Worm (Caenorhabditis elegans) whole organism, L3 larva: ENCODE data around the gene sre-41.

Source experiments
- R02D3.7 ChIP-seq: fragments of 150-350 bp; optimal IDR thresholded peaks from 2 replicates; lab custom pipeline; 2014; ENCODE audit warnings: missing biosample characterization, missing genetic modification characterization
- ZK546.5 ChIP-seq: sonication (generic microtip); optimal IDR thresholded peaks from 2 replicates; lab custom pipeline; 2017; ENCODE audit warnings: missing biosample characterization, missing genetic modification characterization
- aly-2 ChIP-seq: fragments of 150-350 bp; optimal IDR thresholded peaks from 2 replicates; lab custom pipeline; 2014; ENCODE audit warnings: missing biosample characterization, missing genetic modification characterization
- ama-1 ChIP-seq: fragments of 150-350 bp; optimal IDR thresholded peaks from 2 replicates; lab custom pipeline; 2018
- ceh-16 ChIP-seq: sonication (generic microtip); optimal IDR thresholded peaks from 2 replicates; lab custom pipeline; 2017; ENCODE audit warnings: missing biosample characterization, missing genetic modification characterization
- ceh-28 ChIP-seq: fragments of 150-350 bp; optimal IDR thresholded peaks from 2 replicates; lab custom pipeline; 2014; ENCODE audit warnings: missing biosample characterization, missing genetic modification reagents, missing genetic modification characterization
- ceh-82 ChIP-seq: fragments of 150-350 bp; optimal IDR thresholded peaks from 2 replicates; lab custom pipeline; 2014; ENCODE audit warnings: missing biosample characterization, missing genetic modification characterization
- ceh-9 ChIP-seq: sonication (generic microtip); optimal IDR thresholded peaks from 2 replicates; lab custom pipeline; 2018; ENCODE audit warnings: missing biosample characterization, missing genetic modification characterization
- daf-12 ChIP-seq: fragments of 150-350 bp; optimal IDR thresholded peaks from 2 replicates; lab custom pipeline; 2014; ENCODE audit warnings: missing biosample characterization, missing genetic modification reagents, missing genetic modification characterization
- egl-27 ChIP-seq: sonication (generic microtip); optimal IDR thresholded peaks from 4 replicates; lab custom pipeline; 2017; ENCODE audit warnings: missing biosample characterization, missing genetic modification reagents, missing genetic modification characterization
- egl-5 ChIP-seq: fragments of 150-350 bp; optimal IDR thresholded peaks from 2 replicates; lab custom pipeline; 2017; ENCODE audit warnings: missing biosample characterization, missing genetic modification reagents, missing genetic modification characterization, inconsistent platforms
- elt-1 ChIP-seq: fragments of 150-350 bp; optimal IDR thresholded peaks from 2 replicates; lab custom pipeline; 2014; ENCODE audit warnings: missing biosample characterization, missing genetic modification characterization
- elt-2 ChIP-seq: sonication (generic microtip); optimal IDR thresholded peaks from 2 replicates; lab custom pipeline; 2016; ENCODE audit warnings: missing genetic modification reagents, mild to moderate bottlenecking, missing genetic modification characterization, missing compliant biosample characterization
- elt-3 ChIP-seq, 3 experiments: fragments of 150-350 bp in 1 of 3; sonication (generic microtip) in 2 of 3; optimal IDR thresholded peaks; 2 replicates in 2 of 3; 4 replicates in 1 of 3; lab custom pipeline; 2014 to 2017; ENCODE audit warnings: missing biosample characterization in 3 of 3, missing genetic modification characterization in 3 of 3
- eor-1 ChIP-seq, 2 experiments: fragments of 150-350 bp; optimal IDR thresholded peaks; 2 replicates each; lab custom pipeline; 2014 to 2018; ENCODE audit warnings: missing biosample characterization in 2 of 2, missing genetic modification characterization in 2 of 2
- fkh-10 ChIP-seq: sonication (generic microtip); optimal IDR thresholded peaks from 2 replicates; lab custom pipeline; 2017; ENCODE audit warnings: missing biosample characterization, missing genetic modification reagents, missing genetic modification characterization
- fkh-2 ChIP-seq: fragments of 150-350 bp; optimal IDR thresholded peaks from 2 replicates; lab custom pipeline; 2014; ENCODE audit warnings: missing biosample characterization, missing genetic modification reagents, missing genetic modification characterization
- fos-1 ChIP-seq: fragments of 150-350 bp; optimal IDR thresholded peaks from 2 replicates; lab custom pipeline; 2014; ENCODE audit warnings: missing biosample characterization, missing genetic modification characterization
- hmg-11 ChIP-seq: sonication (generic microtip); optimal IDR thresholded peaks from 2 replicates; lab custom pipeline; 2016; ENCODE audit warnings: missing genetic modification characterization, missing compliant biosample characterization
- jun-1 ChIP-seq: fragments of 150-350 bp; optimal IDR thresholded peaks from 2 replicates; lab custom pipeline; 2014; ENCODE audit warnings: missing biosample characterization, missing genetic modification reagents, missing genetic modification characterization
- lin-15B ChIP-seq: fragments of 150-350 bp; optimal IDR thresholded peaks from 2 replicates; lab custom pipeline; 2014; ENCODE audit warnings: missing biosample characterization, missing genetic modification characterization
- lin-39 ChIP-seq: fragments of 150-350 bp; optimal IDR thresholded peaks from 2 replicates; lab custom pipeline; 2018; ENCODE audit warnings: missing biosample characterization, missing genetic modification reagents, missing genetic modification characterization
- lsy-12 ChIP-seq: sonication (generic microtip); optimal IDR thresholded peaks from 2 replicates; lab custom pipeline; 2016; ENCODE audit warnings: mild to moderate bottlenecking, missing genetic modification characterization, missing compliant biosample characterization
- mdl-1 ChIP-seq: fragments of 150-350 bp; optimal IDR thresholded peaks from 2 replicates; lab custom pipeline; 2014; ENCODE audit warnings: missing biosample characterization, missing genetic modification characterization
- mml-1 ChIP-seq: fragments of 150-350 bp; sonication (generic microtip); optimal IDR thresholded peaks from 3 replicates; lab custom pipeline; 2014; ENCODE audit warnings: missing biosample characterization, missing genetic modification characterization
- nfya-1 ChIP-seq: sonication (generic microtip); optimal IDR thresholded peaks from 2 replicates; lab custom pipeline; 2017; ENCODE audit warnings: missing genetic modification characterization, mild to moderate bottlenecking, missing compliant biosample characterization, antibody characterized with exemption, moderate library complexity; ENCODE audit not compliant: insufficient read depth
- nhr-11 ChIP-seq: fragments of 150-350 bp; optimal IDR thresholded peaks from 2 replicates; lab custom pipeline; 2014; ENCODE audit warnings: missing biosample characterization, missing genetic modification characterization
- nhr-12 ChIP-seq: fragments of 150-350 bp; optimal IDR thresholded peaks from 2 replicates; lab custom pipeline; 2014; ENCODE audit warnings: missing biosample characterization, missing genetic modification characterization
- nhr-23 ChIP-seq: fragments of 150-350 bp; optimal IDR thresholded peaks from 2 replicates; lab custom pipeline; 2014; ENCODE audit warnings: missing biosample characterization, missing genetic modification reagents, missing genetic modification characterization
- nhr-237 ChIP-seq: fragments of 150-350 bp; optimal IDR thresholded peaks from 2 replicates; lab custom pipeline; 2014; ENCODE audit warnings: missing biosample characterization, missing genetic modification characterization
- nhr-25 ChIP-seq: sonication (generic microtip); optimal IDR thresholded peaks from 2 replicates; lab custom pipeline; 2017; ENCODE audit warnings: missing biosample characterization, missing genetic modification characterization
- nhr-28 ChIP-seq: fragments of 150-350 bp; optimal IDR thresholded peaks from 2 replicates; lab custom pipeline; 2014; ENCODE audit warnings: missing biosample characterization, missing genetic modification characterization
- nhr-43 ChIP-seq: sonication (generic microtip); optimal IDR thresholded peaks from 2 replicates; lab custom pipeline; 2016; ENCODE audit warnings: mild to moderate bottlenecking, missing genetic modification characterization, missing compliant biosample characterization; ENCODE audit not compliant: poor library complexity, severe bottlenecking
- nhr-67 ChIP-seq: fragments of 150-350 bp; optimal IDR thresholded peaks from 2 replicates; lab custom pipeline; 2014; ENCODE audit warnings: missing biosample characterization, missing genetic modification characterization
- nhr-76 ChIP-seq: fragments of 150-350 bp; sonication (generic microtip); optimal IDR thresholded peaks from 5 replicates; lab custom pipeline; 2014; ENCODE audit warnings: missing biosample characterization, missing genetic modification characterization
- nhr-77 ChIP-seq: fragments of 150-350 bp; optimal IDR thresholded peaks from 2 replicates; lab custom pipeline; 2014; ENCODE audit warnings: missing biosample characterization, missing genetic modification characterization
- pha-4 ChIP-seq: fragments of 150-350 bp; optimal IDR thresholded peaks from 2 replicates; lab custom pipeline; 2014; ENCODE audit warnings: missing biosample characterization, missing genetic modification reagents, missing genetic modification characterization
- pqm-1 ChIP-seq: fragments of 150-350 bp; optimal IDR thresholded peaks from 2 replicates; lab custom pipeline; 2017; ENCODE audit warnings: missing biosample characterization, missing genetic modification characterization, inconsistent platforms
- sea-2 ChIP-seq: fragments of 150-350 bp; sonication (generic microtip); optimal IDR thresholded peaks from 4 replicates; lab custom pipeline; 2014; ENCODE audit warnings: missing biosample characterization, missing genetic modification reagents, missing genetic modification characterization
- skn-1 ChIP-seq: fragments of 150-350 bp; optimal IDR thresholded peaks from 2 replicates; lab custom pipeline; 2014; ENCODE audit warnings: missing biosample characterization, missing genetic modification characterization
- snpc-4 ChIP-seq: fragments of 150-350 bp; optimal IDR thresholded peaks from 2 replicates; lab custom pipeline; 2014; ENCODE audit warnings: missing biosample characterization, missing genetic modification characterization
- tbx-2 ChIP-seq: sonication (generic microtip); optimal IDR thresholded peaks from 2 replicates; lab custom pipeline; 2016; ENCODE audit warnings: mild to moderate bottlenecking, missing genetic modification characterization, missing compliant biosample characterization
- unc-39 ChIP-seq: sonication (generic microtip); optimal IDR thresholded peaks from 4 replicates; lab custom pipeline; 2017; ENCODE audit warnings: missing biosample characterization, missing genetic modification characterization
- unc-62 ChIP-seq: fragments of 150-350 bp; sonication (generic microtip); optimal IDR thresholded peaks from 4 replicates; lab custom pipeline; 2014; ENCODE audit warnings: missing biosample characterization, missing genetic modification reagents, missing genetic modification characterization
- zag-1 ChIP-seq: fragments of 150-350 bp; optimal IDR thresholded peaks from 2 replicates; lab custom pipeline; 2014; ENCODE audit warnings: missing biosample characterization, missing genetic modification characterization
- ztf-11 ChIP-seq: fragments of 150-350 bp; optimal IDR thresholded peaks from 2 replicates; lab custom pipeline; 2014; ENCODE audit warnings: missing biosample characterization, missing genetic modification characterization
- ztf-4 ChIP-seq: fragments of 150-350 bp; optimal IDR thresholded peaks from 2 replicates; lab custom pipeline; 2014; ENCODE audit warnings: missing biosample characterization, missing genetic modification characterization

sre-41 gene

DNA sequence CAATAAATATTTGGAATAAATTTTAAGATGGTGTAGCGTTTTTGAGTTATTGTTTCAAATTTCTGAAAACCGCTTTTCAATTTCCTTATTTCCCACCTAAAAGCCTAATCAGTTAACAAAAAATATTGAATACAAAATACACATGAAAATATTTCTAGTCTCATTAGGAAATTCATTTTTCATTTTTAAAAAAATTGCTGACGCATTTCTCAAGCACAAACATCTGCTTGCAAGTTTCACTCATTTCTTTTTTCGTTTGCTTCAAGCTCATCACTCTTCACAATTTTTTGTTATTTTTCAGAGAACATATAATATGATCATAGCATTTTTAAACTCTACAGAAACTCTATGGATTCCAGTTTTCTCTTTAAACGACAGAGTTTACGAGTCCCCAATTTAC is at the start of gene sre-41:
Gene sre-41 (plus strand): TSS at position 301 of the 400 bp plus-strand sequence.
- TF ChIP-seq fkh-10 (GFP tag; lab: Kevin White, UChicago) (no peak), nhr-77 (tag; lab: Kevin White, UChicago) (no peak), egl-5 (no peak), elt-1 (tag; lab: Kevin White, UChicago) (no peak), nhr-43 (tag; lab: Kevin White, UChicago) (no peak), ztf-11 (tag; lab: Kevin White, UChicago) (no peak)
- TF ChIP-seq, all 47 proteins: peak for 0

DNA sequence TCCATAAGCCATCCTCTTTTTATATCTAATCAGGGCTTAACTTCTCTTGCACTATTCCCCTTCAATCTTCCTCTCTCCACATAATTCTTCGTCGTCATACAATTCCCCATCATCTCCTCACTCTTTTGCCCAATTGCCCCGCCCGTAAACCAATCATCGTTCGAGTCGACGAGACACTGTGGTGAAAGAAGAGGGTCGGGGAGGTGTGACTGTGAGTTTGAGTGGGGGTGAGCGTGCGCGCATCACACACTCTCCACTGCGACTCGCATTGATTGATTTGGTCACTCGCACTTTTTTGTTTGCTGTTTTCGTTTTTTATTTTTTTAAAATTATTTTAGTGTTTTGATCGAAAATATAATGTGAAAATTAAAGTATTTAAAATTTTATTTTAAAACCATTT is 48.9 kb upstream of the sre-41 start:
- TF ChIP-seq R02D3.7: peak; percentile 34
- TF ChIP-seq mdl-1 (tag; lab: Kevin White, UChicago): peak; percentile 27
- no peak for TF ChIP-seq mml-1 (tag; lab: Kevin White, UChicago)
- TF ChIP-seq nhr-237 (tag; lab: Kevin White, UChicago): no peak
- no peak for TF ChIP-seq fos-1 (tag; lab: Kevin White, UChicago)
- TF ChIP-seq jun-1 (tag; lab: Kevin White, UChicago): no peak
- TF ChIP-seq elt-3 (tag; optimal IDR thresholded peaks at IDR 0.05; lab: Kevin White, UChicago): no peak
- TF ChIP-seq lin-39 (tag; lab: Kevin White, UChicago): peak; percentile 68
- peak; percentile 29 for TF ChIP-seq pqm-1 (tag; lab: Kevin White, UChicago)
- no peak for TF ChIP-seq nhr-43 (tag; lab: Kevin White, UChicago)
- peak; percentile 62 for TF ChIP-seq nhr-23
- TF ChIP-seq sea-2 (GFP tag; lab: Kevin White, UChicago): no peak
- peak; percentile 83 for TF ChIP-seq pha-4
- peak; percentile 91 for TF ChIP-seq ceh-28 (tag; lab: Kevin White, UChicago)
- no peak for TF ChIP-seq tbx-2 (tag; lab: Kevin White, UChicago)
- no peak for TF ChIP-seq ztf-4 (tag; lab: Kevin White, UChicago)
- no peak for TF ChIP-seq ama-1 (lab: Kevin White, UChicago)
- peak; percentile 92 for TF ChIP-seq hmg-11 (tag; lab: Kevin White, UChicago)
- TF ChIP-seq lsy-12: no peak
- no peak for TF ChIP-seq fkh-2 (tag; lab: Kevin White, UChicago)
- no peak for TF ChIP-seq nhr-28
- no peak for TF ChIP-seq unc-39
- TF ChIP-seq ceh-9 (tag; lab: Kevin White, UChicago): no peak
- TF ChIP-seq snpc-4 (tag; lab: Kevin White, UChicago): peak; percentile 51
- peak; percentile 63 for TF ChIP-seq nhr-25 (tag; lab: Kevin White, UChicago)
- TF ChIP-seq nhr-67: no peak
- no peak for TF ChIP-seq nhr-11 (tag; lab: Kevin White, UChicago)
- TF ChIP-seq nfya-1 (tag; lab: Kevin White, UChicago): peak; percentile 100
- TF ChIP-seq ceh-16 (tag; lab: Kevin White, UChicago): no peak
- no peak for TF ChIP-seq zag-1 (tag; lab: Kevin White, UChicago)
- no peak for TF ChIP-seq ZK546.5 (tag; lab: Kevin White, UChicago)
- TF ChIP-seq ceh-82 (tag; lab: Kevin White, UChicago): no peak
- no peak for TF ChIP-seq nhr-77 (tag; lab: Kevin White, UChicago)
- no peak for TF ChIP-seq nhr-76 (tag; lab: Kevin White, UChicago)
- TF ChIP-seq elt-2 (tag; lab: Kevin White, UChicago): peak; percentile 43
- no peak for TF ChIP-seq eor-1 (tag; optimal IDR thresholded peaks at IDR 0.05; lab: Kevin White, UChicago)
- TF ChIP-seq daf-12: no peak
- no peak for TF ChIP-seq egl-27 (tag; lab: Kevin White, UChicago)
- no peak for TF ChIP-seq ztf-11 (tag; lab: Kevin White, UChicago)
- peak; percentile 67 for TF ChIP-seq skn-1 (tag; lab: Kevin White, UChicago)
- peak; percentile 80 for TF ChIP-seq egl-5
- TF ChIP-seq elt-1 (tag; lab: Kevin White, UChicago): no peak
- peak; percentile 58 for TF ChIP-seq lin-15B (tag; lab: Kevin White, UChicago)
- TF ChIP-seq nhr-12: no peak
- TF ChIP-seq unc-62 (GFP tag; lab: Kevin White, UChicago): no peak
- TF ChIP-seq fkh-10 (GFP tag; lab: Kevin White, UChicago): peak; percentile 0
- no peak for TF ChIP-seq aly-2 (tag; lab: Kevin White, UChicago)
